Worm (Caenorhabditis elegans) whole organism, L3 larva: Measurements from ENCODE around the gene mks-1.

Source experiments
- aly-2 ChIP-seq: fragments of 150-350 bp; optimal IDR thresholded peaks from 2 replicates; lab custom pipeline; 2014; ENCODE audit warnings: missing biosample characterization, missing genetic modification characterization
- ama-1 ChIP-seq: fragments of 150-350 bp; optimal IDR thresholded peaks from 2 replicates; lab custom pipeline; 2018
- ceh-28 ChIP-seq: fragments of 150-350 bp; optimal IDR thresholded peaks from 2 replicates; lab custom pipeline; 2014; ENCODE audit warnings: missing biosample characterization, missing genetic modification reagents, missing genetic modification characterization
- egl-27 ChIP-seq: sonication (generic microtip); optimal IDR thresholded peaks from 4 replicates; lab custom pipeline; 2017; ENCODE audit warnings: missing biosample characterization, missing genetic modification reagents, missing genetic modification characterization
- elt-1 ChIP-seq: fragments of 150-350 bp; optimal IDR thresholded peaks from 2 replicates; lab custom pipeline; 2014; ENCODE audit warnings: missing biosample characterization, missing genetic modification characterization
- eor-1 ChIP-seq, 2 experiments: fragments of 150-350 bp; optimal IDR thresholded peaks; 2 replicates each; lab custom pipeline; 2014 to 2018; ENCODE audit warnings: missing biosample characterization in 2 of 2, missing genetic modification characterization in 2 of 2
- nfya-1 ChIP-seq: sonication (generic microtip); optimal IDR thresholded peaks from 2 replicates; lab custom pipeline; 2017; ENCODE audit warnings: missing genetic modification characterization, mild to moderate bottlenecking, missing compliant biosample characterization, antibody characterized with exemption, moderate library complexity; ENCODE audit not compliant: insufficient read depth
- nhr-23 ChIP-seq: fragments of 150-350 bp; optimal IDR thresholded peaks from 2 replicates; lab custom pipeline; 2014; ENCODE audit warnings: missing biosample characterization, missing genetic modification reagents, missing genetic modification characterization
- nhr-67 ChIP-seq: fragments of 150-350 bp; optimal IDR thresholded peaks from 2 replicates; lab custom pipeline; 2014; ENCODE audit warnings: missing biosample characterization, missing genetic modification characterization
- tbx-2 ChIP-seq: sonication (generic microtip); optimal IDR thresholded peaks from 2 replicates; lab custom pipeline; 2016; ENCODE audit warnings: mild to moderate bottlenecking, missing genetic modification characterization, missing compliant biosample characterization
- unc-62 ChIP-seq: fragments of 150-350 bp; sonication (generic microtip); optimal IDR thresholded peaks from 4 replicates; lab custom pipeline; 2014; ENCODE audit warnings: missing biosample characterization, missing genetic modification reagents, missing genetic modification characterization
- zag-1 ChIP-seq: fragments of 150-350 bp; optimal IDR thresholded peaks from 2 replicates; lab custom pipeline; 2014; ENCODE audit warnings: missing biosample characterization, missing genetic modification characterization
- ztf-11 ChIP-seq: fragments of 150-350 bp; optimal IDR thresholded peaks from 2 replicates; lab custom pipeline; 2014; ENCODE audit warnings: missing biosample characterization, missing genetic modification characterization

ce11 chrIII:3171382-3171781, 14.7 kb upstream of the mks-1 start, which contains the start of gene R148.4:
- TF ChIP-seq nhr-67 (tag; lab: Kevin White, UChicago) (no peak), ama-1 (lab: Kevin White, UChicago) (no peak), nhr-23 (tag; lab: Kevin White, UChicago) (no peak), unc-62 (no peak), ztf-11 (no peak), eor-1 (tag; optimal IDR thresholded peaks at IDR 0.05; lab: Kevin White, UChicago) (no peak), aly-2 (tag; lab: Kevin White, UChicago) (no peak), nfya-1 (no peak), tbx-2 (tag; lab: Kevin White, UChicago) (no peak), zag-1 (no peak), egl-27 (tag; lab: Kevin White, UChicago) (no peak), elt-1 (tag; lab: Kevin White, UChicago) (no peak), ceh-28 (tag; lab: Kevin White, UChicago) (no peak)
